Worm (Caenorhabditis elegans): ENCODE measurements around the gene T27E7.9.

ce11 chrIV:14547292-14547691 is 1.9 kb downstream of the T27E7.9 start:
- TF ChIP-seq dao-5 (tag; optimal IDR thresholded peaks at IDR 0.05) (no peak), W03F9.2 (tag; optimal IDR thresholded peaks at IDR 0.05) (no peak), him-1 (tag; optimal IDR thresholded peaks at IDR 0.05) (no peak)
